Worm (Caenorhabditis elegans) whole organism, late embryonic: Measurements from ENCODE around the gene srbc-3.

Source experiments
- C08G9.2 ChIP-seq: sonication (generic microtip); optimal IDR thresholded peaks from 2 replicates; lab custom pipeline; 2016; ENCODE audit warnings: mild to moderate bottlenecking, missing genetic modification characterization, moderate library complexity, missing compliant biosample characterization
- C38D4.7 ChIP-seq: fragments of 200-800 bp; sonication (Bioruptor generic); optimal IDR thresholded peaks from 2 replicates; lab custom pipeline; 2018; ENCODE audit warnings: mild to moderate bottlenecking, missing genetic modification characterization, moderate library complexity, missing compliant biosample characterization
- K02D7.2 ChIP-seq: sonication (generic microtip); optimal IDR thresholded peaks from 2 replicates; lab custom pipeline; 2017; ENCODE audit warnings: mild to moderate bottlenecking, missing genetic modification characterization, missing compliant biosample characterization
- K09A11.1 ChIP-seq: sonication (generic microtip); optimal IDR thresholded peaks from 2 replicates; lab custom pipeline; 2017; ENCODE audit warnings: antibody characterized with exemption, mild to moderate bottlenecking, missing genetic modification characterization, missing compliant biosample characterization; ENCODE audit not compliant: insufficient read depth
- Y22D7AL.16 ChIP-seq: sonication (generic microtip); optimal IDR thresholded peaks from 2 replicates; lab custom pipeline; 2016; ENCODE audit warnings: missing genetic modification characterization, missing compliant biosample characterization
- ama-1 ChIP-seq: fragments of 150-350 bp; optimal IDR thresholded peaks from 2 replicates; lab custom pipeline; 2014
- ceh-18 ChIP-seq: sonication (generic microtip); optimal IDR thresholded peaks from 2 replicates; lab custom pipeline; 2016; ENCODE audit warnings: missing genetic modification characterization, missing compliant biosample characterization
- ceh-2 ChIP-seq: sonication (generic microtip); optimal IDR thresholded peaks from 2 replicates; lab custom pipeline; 2016; ENCODE audit warnings: missing genotype, missing genetic modification characterization, missing compliant biosample characterization
- ceh-24 ChIP-seq: sonication (generic microtip); optimal IDR thresholded peaks from 2 replicates; lab custom pipeline; 2016; ENCODE audit warnings: mild to moderate bottlenecking, missing genetic modification characterization, missing compliant biosample characterization
- che-1 ChIP-seq: sonication (generic microtip); optimal IDR thresholded peaks from 2 replicates; lab custom pipeline; 2016; ENCODE audit warnings: mild to moderate bottlenecking, missing genetic modification characterization, missing compliant biosample characterization
- dmd-4 ChIP-seq: sonication (generic microtip); optimal IDR thresholded peaks from 2 replicates; lab custom pipeline; 2016; ENCODE audit warnings: borderline replicate concordance, missing genetic modification characterization, missing compliant biosample characterization
- ets-4 ChIP-seq: sonication (generic microtip); optimal IDR thresholded peaks from 2 replicates; lab custom pipeline; 2016; ENCODE audit warnings: missing genetic modification characterization, missing compliant biosample characterization
- fax-1 ChIP-seq: sonication (generic microtip); optimal IDR thresholded peaks from 2 replicates; lab custom pipeline; 2016; ENCODE audit warnings: missing genotype, missing genetic modification characterization, missing compliant biosample characterization
- fkh-6 ChIP-seq: sonication (generic microtip); optimal IDR thresholded peaks from 2 replicates; lab custom pipeline; 2016; ENCODE audit warnings: missing genetic modification characterization, missing compliant biosample characterization
- gmeb-2 ChIP-seq: sonication (generic microtip); optimal IDR thresholded peaks from 2 replicates; lab custom pipeline; 2016; ENCODE audit warnings: missing genetic modification characterization, inconsistent platforms, missing compliant biosample characterization
- hlh-13 ChIP-seq: fragments of 200-800 bp; sonication (Bioruptor generic); optimal IDR thresholded peaks from 2 replicates; lab custom pipeline; 2018; ENCODE audit warnings: mild to moderate bottlenecking, missing genetic modification characterization, missing compliant biosample characterization
- hlh-30 ChIP-seq: sonication (generic microtip); optimal IDR thresholded peaks from 2 replicates; lab custom pipeline; 2017; ENCODE audit warnings: antibody characterized with exemption, missing genetic modification characterization, missing compliant biosample characterization; ENCODE audit not compliant: insufficient read depth
- hlh-6 ChIP-seq: sonication (generic microtip); optimal IDR thresholded peaks from 2 replicates; lab custom pipeline; 2016; ENCODE audit warnings: missing genotype, missing genetic modification characterization, missing compliant biosample characterization
- hlh-8 ChIP-seq: sonication (generic microtip); optimal IDR thresholded peaks from 2 replicates; lab custom pipeline; 2016; ENCODE audit warnings: missing genotype, missing genetic modification characterization, missing compliant biosample characterization
- madf-2 ChIP-seq: sonication (generic microtip); optimal IDR thresholded peaks from 2 replicates; lab custom pipeline; 2017; ENCODE audit warnings: missing genetic modification characterization, missing compliant biosample characterization
- mec-3 ChIP-seq: sonication (generic microtip); optimal IDR thresholded peaks from 2 replicates; lab custom pipeline; 2016; ENCODE audit warnings: borderline replicate concordance, missing genetic modification characterization, missing compliant biosample characterization
- nfya-1 ChIP-seq: sonication (generic microtip); optimal IDR thresholded peaks from 2 replicates; lab custom pipeline; 2017; ENCODE audit warnings: missing genetic modification characterization, mild to moderate bottlenecking, missing compliant biosample characterization, antibody characterized with exemption, moderate library complexity
- nhr-232 ChIP-seq: sonication (generic microtip); optimal IDR thresholded peaks from 2 replicates; lab custom pipeline; 2016; ENCODE audit warnings: missing genetic modification characterization, missing compliant biosample characterization
- npax-4 ChIP-seq: sonication (generic microtip); optimal IDR thresholded peaks from 2 replicates; lab custom pipeline; 2016; ENCODE audit warnings: missing genetic modification characterization, missing compliant biosample characterization
- pha-2 ChIP-seq: sonication (generic microtip); optimal IDR thresholded peaks from 2 replicates; lab custom pipeline; 2017; ENCODE audit warnings: mild to moderate bottlenecking, missing genetic modification characterization, missing compliant biosample characterization
- pha-4 ChIP-seq: fragments of 150-350 bp; optimal IDR thresholded peaks from 2 replicates; lab custom pipeline; 2018; ENCODE audit warnings: missing biosample characterization, missing genetic modification reagents, missing genetic modification characterization
- pqm-1 ChIP-seq: sonication (generic microtip); optimal IDR thresholded peaks from 2 replicates; lab custom pipeline; 2016; ENCODE audit warnings: missing genetic modification characterization, missing compliant biosample characterization
- sox-2 ChIP-seq: fragments of 200-800 bp; sonication (Bioruptor generic); IDR thresholded peaks from 2 replicates; pipeline ENCODE4 v1.3.6; 2022; ENCODE audit warnings: missing genetic modification reagents, missing genetic modification characterization, missing compliant biosample characterization
- tbx-2 ChIP-seq: sonication (generic microtip); optimal IDR thresholded peaks from 2 replicates; lab custom pipeline; 2016; ENCODE audit warnings: missing genetic modification characterization, missing compliant biosample characterization
- tbx-7 ChIP-seq: sonication (generic microtip); optimal IDR thresholded peaks from 2 replicates; lab custom pipeline; 2016; ENCODE audit warnings: missing genotype, missing genetic modification characterization, missing compliant biosample characterization
- unc-3 ChIP-seq, 2 experiments: fragments of 200-800 bp in 1 of 2; sonication (Bioruptor generic) in 1 of 2; sonication (generic microtip) in 1 of 2; conservative IDR thresholded peaks in 1 of 2; optimal IDR thresholded peaks in 1 of 2; 2 replicates each; pipeline versions ENCODE4 v1.3.6 to Lab custom; 2016 to 2022; ENCODE audit warnings: missing compliant biosample characterization in 2 of 2, missing genetic modification characterization in 2 of 2, missing genetic modification reagents in 1 of 2
- unc-42 ChIP-seq: sonication (generic microtip); optimal IDR thresholded peaks from 2 replicates; lab custom pipeline; 2016; ENCODE audit warnings: missing genotype, missing genetic modification characterization, missing compliant biosample characterization
- unc-86 ChIP-seq: sonication (generic microtip); optimal IDR thresholded peaks from 2 replicates; lab custom pipeline; 2016; ENCODE audit warnings: missing genetic modification characterization, missing compliant biosample characterization
- ztf-16 ChIP-seq: sonication (generic microtip); optimal IDR thresholded peaks from 2 replicates; lab custom pipeline; 2017; ENCODE audit warnings: missing genetic modification characterization, missing compliant biosample characterization

The srbc-3 gene

DNA sequence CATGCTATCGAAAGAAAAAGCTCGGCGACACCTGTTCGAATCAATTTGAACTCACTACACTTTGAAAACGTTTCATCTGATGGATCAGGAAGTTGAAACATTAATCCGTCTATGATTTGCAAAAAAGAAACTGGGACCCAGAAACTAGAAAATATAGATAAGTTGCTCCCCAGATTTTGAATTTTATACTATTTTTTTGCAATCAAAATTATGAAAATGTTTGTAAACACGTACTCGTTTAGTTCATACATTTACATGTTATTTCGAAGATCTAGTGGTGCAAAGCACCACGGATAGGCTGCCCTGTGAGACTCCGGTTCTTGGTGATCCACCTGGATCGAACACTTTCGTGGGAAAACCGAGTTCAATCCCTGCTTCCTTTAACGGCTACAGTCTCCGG, 33.6 kb downstream of the srbc-3 start, which contains the start of gene C17B7.10:
C17B7.10 (minus strand) TSS at position 101 of the 400 bp plus-strand sequence.
- TF ChIP-seq K09A11.1 (tag; lab: Kevin White, UChicago) (no peak), che-1 (tag; lab: Kevin White, UChicago) (no peak), madf-2 (tag; lab: Kevin White, UChicago) (no peak), pha-2 (no peak), ceh-18 (tag; lab: Kevin White, UChicago) (no peak), Y22D7AL.16 (tag; lab: Kevin White, UChicago) (no peak), fkh-6 (tag; lab: Kevin White, UChicago) (no peak), tbx-7 (no peak), hlh-8 (no peak), hlh-30 (tag; lab: Kevin White, UChicago) (no peak), tbx-2 (no peak), pqm-1 (tag; lab: Kevin White, UChicago) (no peak), C08G9.2 (tag; lab: Kevin White, UChicago) (no peak)

DNA sequence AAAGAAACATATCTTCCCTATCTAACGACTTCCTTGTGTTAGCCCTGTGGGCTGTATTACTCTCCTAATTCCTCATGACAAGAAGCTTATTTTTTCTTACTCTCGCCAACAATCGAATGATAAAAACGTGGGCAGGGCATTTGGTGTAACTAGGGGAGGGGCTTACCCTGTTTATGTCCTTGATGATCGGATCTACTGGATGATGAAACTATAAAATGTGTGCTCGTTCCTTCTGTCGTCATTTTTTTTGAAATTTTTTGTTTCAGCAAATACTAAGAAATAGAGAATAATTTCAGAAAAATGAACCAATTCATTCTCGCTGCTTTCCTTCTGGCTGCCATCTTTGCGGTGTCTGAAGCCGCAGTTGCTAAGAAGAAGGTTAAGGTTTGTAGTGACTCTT, 34.2 kb downstream of the srbc-3 start, which contains the start of gene C17B7.3:
C17B7.3 (plus strand) TSS at position 301 of the 400 bp plus-strand sequence.
- TF ChIP-seq ceh-2 (tag; lab: Kevin White, UChicago) (no peak), hlh-6 (tag; lab: Kevin White, UChicago) (no peak), dmd-4 (tag; lab: Kevin White, UChicago) (no peak), ets-4 (no peak), C38D4.7 (GFP tag; lab: Kevin White, UChicago) (no peak), hlh-30 (tag; lab: Kevin White, UChicago) (no peak), K02D7.2 (tag; lab: Kevin White, UChicago) (no peak), unc-3 (GFP tag; conservative IDR thresholded peaks at IDR 0.05; lab: Robert Waterston, UW) (no peak), unc-3 (tag; optimal IDR thresholded peaks at IDR 0.05; lab: Kevin White, UChicago) (no peak), gmeb-2 (tag; lab: Kevin White, UChicago) (no peak), pqm-1 (tag; lab: Kevin White, UChicago) (no peak), unc-86 (tag; lab: Kevin White, UChicago) (no peak), ama-1 (lab: Kevin White, UChicago) (no peak), K09A11.1 (tag; lab: Kevin White, UChicago) (no peak), mec-3 (no peak), fax-1 (tag; lab: Kevin White, UChicago) (no peak), nfya-1 (no peak), nhr-232 (tag; lab: Kevin White, UChicago) (no peak), pha-4 (no peak), C08G9.2 (tag; lab: Kevin White, UChicago) (no peak), fkh-6 (tag; lab: Kevin White, UChicago) (no peak)
- TF ChIP-seq, all 69 proteins: peak for 0

DNA sequence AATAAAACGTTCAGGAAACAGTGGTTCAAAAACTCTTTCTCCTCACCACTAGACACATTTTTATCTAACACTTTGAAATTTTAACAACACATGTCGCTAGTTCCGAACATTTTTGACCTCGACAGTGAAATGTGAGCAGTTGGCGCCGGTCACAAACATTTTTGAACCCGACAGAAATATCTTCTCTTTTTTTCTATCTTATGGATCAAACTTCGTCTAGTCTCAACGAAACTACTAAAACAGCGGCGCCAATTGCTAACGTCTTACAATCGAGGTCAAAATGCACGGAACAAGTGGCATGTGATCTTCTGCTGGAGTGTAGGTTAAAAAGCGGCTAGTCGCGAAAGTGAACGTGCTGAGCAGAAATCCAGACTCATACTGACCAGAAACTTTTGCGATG, 35.7 kb downstream of the srbc-3 start:
- no peak for TF ChIP-seq C38D4.7 (GFP tag; lab: Kevin White, UChicago)

ce11 chrV:3346434-3347019, 38.3 kb downstream of the srbc-3 start, which contains the start of gene fbxa-65:
fbxa-65 (minus strand) TSS chrV:3346484.
- TF ChIP-seq fax-1 (tag; lab: Kevin White, UChicago) (no peak), gmeb-2 (tag; lab: Kevin White, UChicago) (no peak), sox-2 (GFP tag; lab: Robert Waterston, UW) (no peak), hlh-13 (GFP tag; lab: Kevin White, UChicago) (no peak), ceh-18 (tag; lab: Kevin White, UChicago) (no peak), unc-42 (no peak), ztf-16 (tag; lab: Kevin White, UChicago) (no peak), tbx-2 (no peak), ceh-24 (tag; lab: Kevin White, UChicago) (no peak), npax-4 (no peak)
